Worm (Caenorhabditis elegans) whole organism, young adult: ENCODE results near the gene oac-2.

ENCODE experiments used
- C17E4.6 ChIP-seq: fragments of 200-800 bp; sonication (Bioruptor generic); IDR thresholded peaks from 2 replicates; pipeline ENCODE4 v1.3.6; 2022; ENCODE audit warnings: missing genetic modification reagents, missing genetic modification characterization, missing compliant biosample characterization
- F10E7.11 ChIP-seq: sonication (generic microtip); optimal IDR thresholded peaks from 2 replicates; lab custom pipeline; 2017; ENCODE audit warnings: mild to moderate bottlenecking, missing genetic modification characterization, moderate library complexity, missing compliant biosample characterization
- F33H1.4 ChIP-seq: fragments of 200-800 bp; sonication (Bioruptor generic); IDR thresholded peaks from 2 replicates; pipeline ENCODE4 v1.3.6; 2022; ENCODE audit warnings: missing genetic modification reagents, missing genetic modification characterization, missing compliant biosample characterization
- F37B4.10 ChIP-seq: fragments of 200-800 bp; sonication (Bioruptor generic); IDR thresholded peaks from 2 replicates; pipeline ENCODE4 v1.3.6; 2022; ENCODE audit warnings: missing genetic modification characterization, missing compliant biosample characterization
- F52B5.7 ChIP-seq: sonication (generic microtip); optimal IDR thresholded peaks from 2 replicates; lab custom pipeline; 2016; ENCODE audit warnings: mild to moderate bottlenecking, missing genetic modification characterization, missing compliant biosample characterization
- F55B11.4 ChIP-seq: sonication (generic microtip); optimal IDR thresholded peaks from 2 replicates; lab custom pipeline; 2016; ENCODE audit warnings: missing compliant biosample characterization, missing genetic modification characterization, borderline replicate concordance; ENCODE audit not compliant: insufficient read depth
- K11D2.4 ChIP-seq: fragments of 200-800 bp; sonication (Bioruptor generic); IDR thresholded peaks from 2 replicates; pipeline ENCODE4 v1.3.6; 2022; ENCODE audit warnings: missing genetic modification reagents, missing genetic modification characterization, missing compliant biosample characterization
- Y67H2A.10 ChIP-seq: fragments of 200-800 bp; sonication (Bioruptor generic); conservative IDR thresholded peaks from 2 replicates; pipeline ENCODE4 v1.3.6; 2022; ENCODE audit warnings: missing genetic modification reagents, missing genetic modification characterization, missing compliant biosample characterization
- atf-7 ChIP-seq: sonication (generic microtip); optimal IDR thresholded peaks from 2 replicates; lab custom pipeline; 2017; ENCODE audit warnings: mild to moderate bottlenecking, missing genetic modification characterization, missing compliant biosample characterization
- ccch-3 ChIP-seq: fragments of 200-800 bp; sonication (Bioruptor generic); optimal IDR thresholded peaks from 2 replicates; lab custom pipeline; 2018; ENCODE audit warnings: mild to moderate bottlenecking, missing genetic modification characterization, missing compliant biosample characterization
- cebp-1 ChIP-seq, 2 experiments: fragments of 200-800 bp in 1 of 2; sonication (Bioruptor generic) in 1 of 2; sonication (generic microtip) in 1 of 2; IDR thresholded peaks in 1 of 2; optimal IDR thresholded peaks in 1 of 2; 2 replicates each; pipeline versions ENCODE4 v1.3.6 to Lab custom; 2017 to 2022; ENCODE audit warnings: missing compliant biosample characterization in 2 of 2, missing genetic modification characterization in 2 of 2, mild to moderate bottlenecking in 1 of 2, missing genetic modification reagents in 1 of 2, moderate library complexity in 1 of 2
- ceh-100 ChIP-seq: fragments of 200-800 bp; sonication (Bioruptor generic); IDR thresholded peaks from 2 replicates; pipeline ENCODE4 v1.3.6; 2022; ENCODE audit warnings: missing genetic modification reagents, missing genetic modification characterization, missing compliant biosample characterization
- ceh-40 ChIP-seq: fragments of 200-800 bp; sonication (Bioruptor generic); IDR thresholded peaks from 2 replicates; pipeline ENCODE4 v1.3.6; 2022; ENCODE audit warnings: missing genetic modification characterization, missing compliant biosample characterization
- ceh-58 ChIP-seq: fragments of 200-800 bp; sonication (Bioruptor generic); IDR thresholded peaks from 2 replicates; pipeline ENCODE4 v1.3.6; 2022; ENCODE audit warnings: missing genetic modification characterization, missing compliant biosample characterization
- efl-1 ChIP-seq: fragments of 150-350 bp; optimal IDR thresholded peaks from 2 replicates; lab custom pipeline; 2014; ENCODE audit warnings: missing biosample characterization, missing genetic modification reagents, missing genetic modification characterization
- egl-18 ChIP-seq: fragments of 200-800 bp; sonication (Bioruptor generic); IDR thresholded peaks from 2 replicates; pipeline ENCODE4 v1.3.6; 2022; ENCODE audit warnings: missing genetic modification reagents, missing genetic modification characterization, missing compliant biosample characterization
- ets-4 ChIP-seq: fragments of 200-800 bp; sonication (Bioruptor generic); optimal IDR thresholded peaks from 2 replicates; lab custom pipeline; 2018; ENCODE audit warnings: mild to moderate bottlenecking, missing genetic modification characterization, missing compliant biosample characterization
- gei-17 ChIP-seq: fragments of 200-800 bp; sonication (Bioruptor generic); optimal IDR thresholded peaks from 2 replicates; lab custom pipeline; 2018; ENCODE audit warnings: mild to moderate bottlenecking, missing genetic modification characterization, missing compliant biosample characterization
- hmg-20 ChIP-seq: fragments of 200-800 bp; sonication (Bioruptor generic); IDR thresholded peaks from 2 replicates; pipeline ENCODE4 v1.3.6; 2022; ENCODE audit warnings: missing genetic modification reagents, missing genetic modification characterization, missing compliant biosample characterization
- hrde-1 ChIP-seq: sonication (generic microtip); optimal IDR thresholded peaks from 2 replicates; lab custom pipeline; 2016; ENCODE audit warnings: missing genetic modification characterization, mild to moderate bottlenecking, missing compliant biosample characterization, moderate library complexity, missing genotype, missing genetic modification reagents, borderline replicate concordance
- let-526 ChIP-seq: fragments of 200-800 bp; sonication (Bioruptor generic); IDR thresholded peaks from 2 replicates; pipeline ENCODE4 v1.3.6; 2022; ENCODE audit warnings: missing genetic modification reagents, missing genetic modification characterization, missing compliant biosample characterization
- lsy-27 ChIP-seq: sonication (generic microtip); optimal IDR thresholded peaks from 2 replicates; lab custom pipeline; 2017; ENCODE audit warnings: missing genetic modification characterization, mild to moderate bottlenecking, missing compliant biosample characterization, antibody characterized with exemption, missing genotype, borderline replicate concordance; ENCODE audit not compliant: insufficient read depth
- madf-6 ChIP-seq: fragments of 200-800 bp; sonication (Bioruptor generic); IDR thresholded peaks from 2 replicates; pipeline ENCODE4 v1.3.6; 2022; ENCODE audit warnings: missing genetic modification reagents, missing genetic modification characterization, missing compliant biosample characterization
- nfya-2 ChIP-seq: fragments of 200-800 bp; sonication (Bioruptor generic); IDR thresholded peaks from 2 replicates; pipeline ENCODE4 v1.3.6; 2022; ENCODE audit warnings: missing genetic modification reagents, missing genetic modification characterization, missing compliant biosample characterization
- nfyb-1 ChIP-seq: fragments of 200-800 bp; sonication (Bioruptor generic); IDR thresholded peaks from 2 replicates; pipeline ENCODE4 v1.3.6; 2022; ENCODE audit warnings: missing genetic modification reagents, missing genetic modification characterization, missing compliant biosample characterization
- nhr-179 ChIP-seq: sonication (generic microtip); optimal IDR thresholded peaks from 2 replicates; lab custom pipeline; 2016; ENCODE audit warnings: mild to moderate bottlenecking, missing genetic modification characterization, missing compliant biosample characterization
- rcor-1 ChIP-seq: fragments of 200-800 bp; sonication (Bioruptor generic); IDR thresholded peaks from 2 replicates; pipeline ENCODE4 v1.3.6; 2022; ENCODE audit warnings: missing genetic modification reagents, missing genetic modification characterization, missing compliant biosample characterization
- rec-8 ChIP-seq, 2 experiments: sonication (generic microtip); optimal IDR thresholded peaks; 2 replicates each; lab custom pipeline; 2016; ENCODE audit warnings: mild to moderate bottlenecking in 2 of 2, missing genetic modification characterization in 2 of 2, missing genetic modification reagents in 2 of 2, missing genotype in 2 of 2, missing biosample characterization in 1 of 2, missing compliant biosample characterization in 1 of 2, moderate library complexity in 1 of 2
- snpc-1.1 ChIP-seq: sonication (generic microtip); optimal IDR thresholded peaks from 2 replicates; lab custom pipeline; 2017; ENCODE audit warnings: missing genetic modification characterization, mild to moderate bottlenecking, missing compliant biosample characterization, antibody characterized with exemption, moderate library complexity, missing genotype, missing genetic modification reagents; ENCODE audit not compliant: insufficient read depth
- snpc-1.3 ChIP-seq: sonication (generic microtip); optimal IDR thresholded peaks from 2 replicates; lab custom pipeline; 2017; ENCODE audit warnings: missing genetic modification characterization, mild to moderate bottlenecking, missing compliant biosample characterization, antibody characterized with exemption, moderate library complexity, missing genotype, missing genetic modification reagents; ENCODE audit not compliant: insufficient read depth
- snpc-3.4 ChIP-seq: sonication (generic microtip); optimal IDR thresholded peaks from 2 replicates; lab custom pipeline; 2017; ENCODE audit warnings: missing genetic modification characterization, mild to moderate bottlenecking, missing compliant biosample characterization, antibody characterized with exemption, moderate library complexity, missing genotype, missing genetic modification reagents
- somi-1 ChIP-seq: fragments of 200-800 bp; sonication (Bioruptor generic); optimal IDR thresholded peaks from 2 replicates; lab custom pipeline; 2018; ENCODE audit warnings: mild to moderate bottlenecking, missing genetic modification characterization, missing compliant biosample characterization
- unc-130 ChIP-seq: sonication (generic microtip); optimal IDR thresholded peaks from 2 replicates; lab custom pipeline; 2016; ENCODE audit warnings: missing genetic modification reagents, missing genetic modification characterization, missing compliant biosample characterization
- zfh-2 ChIP-seq: fragments of 200-800 bp; sonication (Bioruptor generic); conservative IDR thresholded peaks from 2 replicates; pipeline ENCODE4 v1.3.6; 2022; ENCODE audit warnings: missing genetic modification reagents, missing genetic modification characterization, missing compliant biosample characterization
- zim-3 ChIP-seq: sonication (generic microtip); optimal IDR thresholded peaks from 2 replicates; lab custom pipeline; 2017; ENCODE audit warnings: mild to moderate bottlenecking, missing genetic modification characterization, moderate library complexity, missing compliant biosample characterization
- ztf-18 ChIP-seq: sonication (generic microtip); optimal IDR thresholded peaks from 2 replicates; lab custom pipeline; 2016; ENCODE audit warnings: missing genotype, mild to moderate bottlenecking, missing genetic modification characterization, missing compliant biosample characterization
- ztf-25 ChIP-seq: fragments of 200-800 bp; sonication (Bioruptor generic); IDR thresholded peaks from 2 replicates; pipeline ENCODE4 v1.3.6; 2022; ENCODE audit warnings: missing genetic modification reagents, missing genetic modification characterization, missing compliant biosample characterization
- ztf-26 ChIP-seq: sonication (generic microtip); optimal IDR thresholded peaks from 2 replicates; lab custom pipeline; 2017; ENCODE audit warnings: missing genetic modification characterization, missing compliant biosample characterization
- ztf-3 ChIP-seq: fragments of 200-800 bp; sonication (Bioruptor generic); optimal IDR thresholded peaks from 2 replicates; lab custom pipeline; 2018; ENCODE audit warnings: mild to moderate bottlenecking, missing genetic modification characterization, missing compliant biosample characterization
- ztf-6 ChIP-seq: fragments of 200-800 bp; sonication (Bioruptor generic); IDR thresholded peaks from 2 replicates; pipeline ENCODE4 v1.3.6; 2022; ENCODE audit warnings: missing genetic modification reagents, missing genetic modification characterization, missing compliant biosample characterization

oac-2 gene

ce11 chrV:3490435-3490834 is 15.5 kb upstream of the oac-2 start, which contains the start of gene srbc-36:
TSS of gene srbc-36 (minus strand) at chrV:3490535.
- TF ChIP-seq zim-3 (tag; lab: Kevin White, UChicago) (no peak), cebp-1 (GFP tag; IDR thresholded peaks at IDR 0.05; lab: Robert Waterston, UW) (no peak), cebp-1 (tag; optimal IDR thresholded peaks at IDR 0.05; lab: Kevin White, UChicago) (no peak), snpc-1.3 (tag; lab: Kevin White, UChicago) (no peak), madf-6 (GFP tag; lab: Robert Waterston, UW) (no peak), zfh-2 (GFP tag; lab: Robert Waterston, UW) (no peak), F52B5.7 (tag; lab: Kevin White, UChicago) (no peak), egl-18 (no peak), nfya-2 (no peak), let-526 (no peak), snpc-3.4 (tag; lab: Kevin White, UChicago) (no peak), F33H1.4 (GFP tag; lab: Robert Waterston, UW) (no peak), snpc-1.1 (no peak), atf-7 (tag; lab: Kevin White, UChicago) (no peak), rcor-1 (no peak)

ce11 chrV:3486857-3487256 is 11.9 kb upstream of the oac-2 start, which contains the start of gene srbc-32:
TSS of gene srbc-32 (minus strand) at chrV:3486957.
- no peak for TF ChIP-seq somi-1
- no peak for TF ChIP-seq F10E7.11
- no peak for TF ChIP-seq ceh-58 (GFP tag; lab: Robert Waterston, UW)
- no peak for TF ChIP-seq ztf-6
- no peak for TF ChIP-seq hmg-20
- TF ChIP-seq efl-1 = no peak
- TF ChIP-seq ccch-3 (GFP tag; lab: Kevin White, UChicago) = no peak
- no peak for TF ChIP-seq nhr-179 (tag; lab: Kevin White, UChicago)
- no peak for TF ChIP-seq ceh-40 (GFP tag; lab: Robert Waterston, UW)
- TF ChIP-seq F55B11.4 (tag; lab: Kevin White, UChicago) = no peak
- no peak for TF ChIP-seq hrde-1 (tag; lab: Kevin White, UChicago)
- TF ChIP-seq Y67H2A.10 (GFP tag; lab: Robert Waterston, UW) = no peak
- no peak for TF ChIP-seq unc-130 (GFP tag; lab: Kevin White, UChicago)
- TF ChIP-seq F33H1.4 (GFP tag; lab: Robert Waterston, UW) = no peak

ce11 chrV:3484702-3485101 is 9.8 kb upstream of the oac-2 start, which contains the start of gene srbc-33:
TSS of gene srbc-33 (minus strand) at chrV:3484802.
- TF ChIP-seq ztf-26 = no peak

ce11 chrV:3482550-3483002 is 7.7 kb upstream of the oac-2 start, which contains the start of gene lys-7:
TSS of gene lys-7 (minus strand) at chrV:3482600.
- TF ChIP-seq ztf-3 (GFP tag; lab: Kevin White, UChicago) = no peak
- no peak for TF ChIP-seq F37B4.10
- no peak for TF ChIP-seq rec-8 (tag; optimal IDR thresholded peaks at IDR 0.05; lab: Kevin White, UChicago)
- no peak for TF ChIP-seq ceh-100 (GFP tag; lab: Robert Waterston, UW)
- no peak for TF ChIP-seq gei-17
- TF ChIP-seq lsy-27 (tag; lab: Kevin White, UChicago) = no peak
- TF ChIP-seq ztf-18 (tag; lab: Kevin White, UChicago) = no peak
- TF ChIP-seq ets-4 (GFP tag; lab: Kevin White, UChicago) = no peak
- no peak for TF ChIP-seq K11D2.4 (GFP tag; lab: Robert Waterston, UW)
- no peak for TF ChIP-seq nfyb-1 (GFP tag; lab: Robert Waterston, UW)
- TF ChIP-seq C17E4.6 (GFP tag; lab: Robert Waterston, UW) = no peak
- TF ChIP-seq ztf-25 = no peak
